Fruit fly (Drosophila melanogaster) whole organism, embryonic: ENCODE results near the gene Acat2.

ENCODE experiments used
- Awh ChIP-seq: fragments of 200-800 bp; sonication (Bioruptor generic); IDR thresholded peaks from 2 replicates; pipeline ENCODE4, ENCODE4 v1.3.6; 2022; ENCODE audit warnings: missing biosample characterization, missing genetic modification characterization
- B-H1 ChIP-seq: fragments of 200-800 bp; sonication (Bioruptor generic); IDR thresholded peaks from 3 replicates; pipeline ENCODE4 v1.3.6; 2022; ENCODE audit warnings: missing biosample characterization, missing genetic modification characterization
- Bgb ChIP-seq: fragments of 200-800 bp; sonication (Bioruptor generic); IDR thresholded peaks from 2 replicates; pipeline ENCODE4 v1.3.6; 2022; ENCODE audit warnings: missing biosample characterization, missing genetic modification characterization; ENCODE audit not compliant: partially characterized antibody
- CG10366 ChIP-seq: fragments of 200-800 bp; sonication (Bioruptor generic); IDR thresholded peaks from 2 replicates; pipeline ENCODE4 v1.3.6; 2022; ENCODE audit warnings: missing biosample characterization, missing genetic modification characterization
- CG10565 ChIP-seq: fragments of 200-800 bp; sonication (Bioruptor generic); optimal IDR thresholded peaks from 3 replicates; lab custom pipeline; 2016; ENCODE audit warnings: missing biosample characterization, mild to moderate bottlenecking, missing genetic modification characterization
- CG11504 ChIP-seq: fragments of 200-800 bp; sonication (Bioruptor generic); optimal IDR thresholded peaks from 3 replicates; lab custom pipeline; 2019; ENCODE audit warnings: missing biosample characterization, mild to moderate bottlenecking, missing genetic modification characterization, moderate library complexity
- CG12391 ChIP-seq: fragments of 200-800 bp; sonication (Bioruptor generic); optimal IDR thresholded peaks from 3 replicates; lab custom pipeline; 2018; ENCODE audit warnings: missing biosample characterization, mild to moderate bottlenecking, missing genetic modification characterization, moderate library complexity
- CG15073 ChIP-seq: fragments of 200-800 bp; sonication (Bioruptor generic); optimal IDR thresholded peaks from 2 replicates; lab custom pipeline; 2016; ENCODE audit warnings: missing biosample characterization, missing genetic modification characterization
- CG15269 ChIP-seq: fragments of 200-800 bp; sonication (Bioruptor generic); optimal IDR thresholded peaks from 2 replicates; lab custom pipeline; 2018; ENCODE audit warnings: missing biosample characterization, mild to moderate bottlenecking, missing genetic modification characterization, moderate library complexity
- CG2116 ChIP-seq: fragments of 200-800 bp; sonication (Bioruptor generic); optimal IDR thresholded peaks from 3 replicates; lab custom pipeline; 2018; ENCODE audit warnings: missing biosample characterization, mild to moderate bottlenecking, missing genetic modification characterization
- CG34376 ChIP-seq: fragments of 200-800 bp; sonication (Bioruptor generic); optimal IDR thresholded peaks from 2 replicates; lab custom pipeline; 2018; ENCODE audit warnings: missing biosample characterization, mild to moderate bottlenecking, missing genetic modification characterization
- CG6765 ChIP-seq: fragments of 200-800 bp; sonication (Bioruptor generic); optimal IDR thresholded peaks from 3 replicates; lab custom pipeline; 2017; ENCODE audit warnings: missing biosample characterization, mild to moderate bottlenecking, missing genetic modification characterization
- CG7357 ChIP-seq: fragments of 200-800 bp; sonication (Bioruptor generic); IDR thresholded peaks from 3 replicates; pipeline ENCODE4 v1.3.6; 2022; ENCODE audit warnings: missing biosample characterization, missing genetic modification characterization
- CG7987 ChIP-seq: fragments of 200-800 bp; sonication (Bioruptor generic); optimal IDR thresholded peaks from 2 replicates; lab custom pipeline; 2018; ENCODE audit warnings: missing biosample characterization, mild to moderate bottlenecking, missing genetic modification characterization, moderate library complexity
- CG8924 ChIP-seq: fragments of 200-800 bp; optimal IDR thresholded peaks from 3 replicates; lab custom pipeline; 2019; ENCODE audit warnings: missing biosample characterization, mild to moderate bottlenecking, missing genetic modification characterization, moderate library complexity
- GATAe ChIP-seq: fragments of 200-800 bp; sonication (Bioruptor generic); conservative IDR thresholded peaks from 2 replicates; pipeline ENCODE4 v1.3.6; 2022; ENCODE audit warnings: missing biosample characterization, missing genetic modification characterization
- HLHmδ ChIP-seq: fragments of 200-800 bp; sonication (Bioruptor generic); optimal IDR thresholded peaks from 2 replicates; lab custom pipeline; 2018; ENCODE audit warnings: missing biosample characterization, mild to moderate bottlenecking, missing genetic modification characterization, moderate library complexity
- Hmx ChIP-seq: fragments of 200-800 bp; sonication (Bioruptor generic); optimal IDR thresholded peaks from 2 replicates; lab custom pipeline; 2016; ENCODE audit warnings: missing biosample characterization, missing genetic modification characterization
- Jarid2 ChIP-seq: fragments of 200-800 bp; sonication (Bioruptor generic); optimal IDR thresholded peaks from 3 replicates; lab custom pipeline; 2017; ENCODE audit warnings: mild to moderate bottlenecking, missing biosample characterization, missing genetic modification reagents, missing genetic modification characterization
- Med ChIP-seq: fragments of 200-800 bp; sonication (Bioruptor generic); peaks from one replicate; lab custom pipeline; 2016; ENCODE audit warnings: missing biosample characterization, missing genetic modification characterization, mild to moderate bottlenecking, inconsistent platforms, moderate library complexity
- NC2α ChIP-seq: fragments of 200-800 bp; sonication (Bioruptor generic); optimal IDR thresholded peaks from 2 replicates; lab custom pipeline; 2016; ENCODE audit warnings: missing biosample characterization, missing genetic modification characterization
- NFAT ChIP-seq: fragments of 200-800 bp; sonication (Bioruptor generic); IDR thresholded peaks from 2 replicates; pipeline ENCODE4 v1.3.6; 2022; ENCODE audit warnings: missing biosample characterization, missing genetic modification characterization
- Sry-β ChIP-seq: fragments of 200-800 bp; sonication (Bioruptor generic); optimal IDR thresholded peaks from 2 replicates; lab custom pipeline; 2018; ENCODE audit warnings: missing biosample characterization, mild to moderate bottlenecking, missing genetic modification characterization, moderate library complexity
- Sry-δ ChIP-seq: fragments of 200-800 bp; sonication (Bioruptor generic); optimal IDR thresholded peaks from 2 replicates; lab custom pipeline; 2016; ENCODE audit warnings: missing biosample characterization, missing genetic modification characterization
- YL-1 ChIP-seq: fragments of 200-800 bp; sonication (Bioruptor generic); optimal IDR thresholded peaks from 3 replicates; lab custom pipeline; 2017; ENCODE audit warnings: missing biosample characterization, mild to moderate bottlenecking, missing genetic modification characterization
- abd-A ChIP-seq: fragments of 200-800 bp; sonication (Bioruptor generic); optimal IDR thresholded peaks from 3 replicates; lab custom pipeline; 2019; ENCODE audit warnings: missing biosample characterization, mild to moderate bottlenecking, missing genetic modification characterization, moderate library complexity
- ac ChIP-seq: fragments of 200-800 bp; sonication (Bioruptor generic); optimal IDR thresholded peaks from 3 replicates; lab custom pipeline; 2017; ENCODE audit warnings: missing biosample characterization, mild to moderate bottlenecking, missing genetic modification characterization
- br ChIP-seq: fragments of >200 bp; optimal IDR thresholded peaks from 2 replicates; lab custom pipeline; 2017
- cad ChIP-seq: fragments of >200 bp; optimal IDR thresholded peaks from 2 replicates; lab custom pipeline; 2017; ENCODE audit warnings: missing biosample characterization, missing genetic modification characterization
- croc ChIP-seq: fragments of 200-800 bp; sonication (Bioruptor generic); conservative IDR thresholded peaks from 3 replicates; pipeline ENCODE4 v1.3.6; 2022; ENCODE audit warnings: missing biosample characterization, missing genetic modification characterization
- dan ChIP-seq: fragments of 200-800 bp; sonication (Bioruptor generic); IDR thresholded peaks from 2 replicates; pipeline ENCODE4 v1.3.6; 2022; ENCODE audit warnings: missing biosample characterization, missing genetic modification characterization
- dati ChIP-seq: fragments of 200-800 bp; sonication (Bioruptor generic); IDR thresholded peaks from 2 replicates; pipeline ENCODE4 v1.3.6; 2022; ENCODE audit warnings: missing biosample characterization, missing genetic modification characterization
- en ChIP-seq: fragments of 200-800 bp; sonication (Bioruptor generic); optimal IDR thresholded peaks from 2 replicates; lab custom pipeline; 2016; ENCODE audit warnings: missing biosample characterization, missing genetic modification characterization
- fd96Cb ChIP-seq: fragments of 200-800 bp; sonication (Bioruptor generic); optimal IDR thresholded peaks from 2 replicates; lab custom pipeline; 2018; ENCODE audit warnings: missing biosample characterization, mild to moderate bottlenecking, missing genetic modification characterization, moderate library complexity
- gro ChIP-seq: fragments of 200-800 bp; sonication (Bioruptor generic); optimal IDR thresholded peaks from 2 replicates; lab custom pipeline; 2016; ENCODE audit warnings: missing biosample characterization, missing genetic modification characterization
- gsb-n ChIP-seq: fragments of 200-800 bp; sonication (Bioruptor generic); optimal IDR thresholded peaks from 3 replicates; lab custom pipeline; 2018; ENCODE audit warnings: missing biosample characterization, mild to moderate bottlenecking, missing genetic modification characterization
- mirr ChIP-seq: fragments of 200-800 bp; sonication (Bioruptor generic); optimal IDR thresholded peaks from 3 replicates; lab custom pipeline; 2018; ENCODE audit warnings: missing biosample characterization, mild to moderate bottlenecking, missing genetic modification characterization
- mld ChIP-seq: fragments of 200-800 bp; sonication (Bioruptor generic); IDR thresholded peaks from 3 replicates; pipeline ENCODE4 v1.3.6; 2022; ENCODE audit warnings: missing biosample characterization, missing genetic modification characterization; ENCODE audit not compliant: partially characterized antibody
- nom ChIP-seq: fragments of 200-800 bp; sonication (Bioruptor generic); optimal IDR thresholded peaks from 2 replicates; lab custom pipeline; 2017; ENCODE audit warnings: missing biosample characterization, missing genetic modification characterization, mild to moderate bottlenecking, moderate library complexity, missing genetic modification reagents
- oc ChIP-seq: fragments of 200-800 bp; sonication (Bioruptor generic); optimal IDR thresholded peaks from 2 replicates; lab custom pipeline; 2018; ENCODE audit warnings: missing biosample characterization, mild to moderate bottlenecking, missing genetic modification characterization, moderate library complexity
- odd ChIP-seq: fragments of 200-800 bp; sonication (Bioruptor generic); optimal IDR thresholded peaks from 2 replicates; lab custom pipeline; 2017; ENCODE audit warnings: missing biosample characterization, mild to moderate bottlenecking, missing genetic modification characterization
- pho ChIP-seq: fragments of 200-800 bp; sonication (Bioruptor generic); optimal IDR thresholded peaks from 2 replicates; lab custom pipeline; 2016; ENCODE audit warnings: missing biosample characterization, missing genetic modification characterization
- phol ChIP-seq: fragments of 200-800 bp; sonication (Bioruptor generic); optimal IDR thresholded peaks from 3 replicates; lab custom pipeline; 2018; ENCODE audit warnings: missing biosample characterization, mild to moderate bottlenecking, missing genetic modification characterization, moderate library complexity
- pum ChIP-seq: fragments of 200-800 bp; sonication (Bioruptor generic); optimal IDR thresholded peaks from 2 replicates; lab custom pipeline; 2016; ENCODE audit warnings: missing biosample characterization, missing genetic modification characterization
- ranshi ChIP-seq: fragments of 200-800 bp; sonication (Bioruptor generic); IDR thresholded peaks from 2 replicates; pipeline ENCODE4 v1.3.6; 2022; ENCODE audit warnings: missing biosample characterization, missing genetic modification characterization
- rib ChIP-seq: fragments of 200-800 bp; sonication (Bioruptor generic); IDR thresholded peaks from 2 replicates; pipeline ENCODE4 v1.3.6; 2022; ENCODE audit warnings: missing biosample characterization, missing genetic modification characterization
- ro ChIP-seq: fragments of 200-800 bp; sonication (Bioruptor generic); IDR thresholded peaks from 2 replicates; pipeline ENCODE4 v1.3.6; 2022; ENCODE audit warnings: missing biosample characterization, missing genetic modification characterization
- schlank ChIP-seq: fragments of 200-800 bp; sonication (Bioruptor generic); optimal IDR thresholded peaks from 2 replicates; lab custom pipeline; 2018; ENCODE audit warnings: missing biosample characterization, mild to moderate bottlenecking, missing genetic modification characterization
- vnd ChIP-seq: fragments of 200-800 bp; sonication (Bioruptor generic); IDR thresholded peaks from 3 replicates; pipeline ENCODE4 v1.3.6; 2022; ENCODE audit warnings: missing biosample characterization, missing genetic modification characterization; ENCODE audit not compliant: partially characterized antibody
- z ChIP-seq: fragments of 200-800 bp; sonication (Bioruptor generic); IDR thresholded peaks from 3 replicates; pipeline ENCODE4 v1.3.6; 2022; ENCODE audit warnings: missing biosample characterization, missing genetic modification characterization
- zf30C ChIP-seq: fragments of 200-800 bp; sonication (Bioruptor generic); optimal IDR thresholded peaks from 3 replicates; lab custom pipeline; 2018; ENCODE audit warnings: missing biosample characterization, mild to moderate bottlenecking, missing genetic modification characterization

The Acat2 gene

DNA sequence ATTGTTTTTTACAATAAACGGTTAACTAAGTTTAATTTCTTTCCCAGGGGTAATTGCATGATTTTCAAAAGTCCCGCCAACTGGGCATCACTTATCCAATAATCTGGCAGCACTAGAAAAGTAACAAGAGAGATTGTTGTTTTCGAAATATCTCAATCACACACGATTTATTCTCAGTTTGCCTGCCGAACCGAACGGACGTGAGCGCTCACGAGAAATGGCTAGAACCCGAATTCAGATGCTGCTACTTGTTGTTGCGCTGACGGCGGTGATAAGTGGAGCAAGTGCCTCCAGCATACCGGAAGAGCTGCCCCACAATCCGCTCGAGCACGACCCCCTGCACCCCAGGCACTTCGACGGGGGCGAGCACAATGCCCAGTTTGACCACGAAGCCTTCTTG lies 4.2 kb upstream of the Acat2 start, which contains the start of gene scf (continued):
- TF ChIP-seq CG15269: no peak
- no peak for TF ChIP-seq mld (GFP tag; lab: Robert Waterston, UW)
- no peak for TF ChIP-seq fd96Cb (tag; lab: Kevin White, UChicago)
- peak; percentile 38 for TF ChIP-seq nom (GFP tag; lab: Kevin White, UChicago)
- no peak for TF ChIP-seq pho (GFP tag; lab: Kevin White, UChicago)
- TF ChIP-seq CG8924 (tag; lab: Kevin White, UChicago): peak; percentile 15
- TF ChIP-seq Awh (GFP tag; lab: Robert Waterston, UW): 0 out of 2 replicates have a peak, but pooled peaks have one; percentile 30
- peak; percentile 80 for TF ChIP-seq Jarid2 (GFP tag; lab: Kevin White, UChicago)
- TF ChIP-seq NC2α (GFP tag; lab: Kevin White, UChicago): no peak
- peak; percentile 31 for TF ChIP-seq mirr (GFP tag; lab: Kevin White, UChicago)
- TF ChIP-seq CG7357 (GFP tag; lab: Robert Waterston, UW): peak; percentile 53; the same call in 2 of the 3 replicates
- TF ChIP-seq dati (GFP tag; lab: Robert Waterston, UW): no peak
- TF ChIP-seq en (GFP tag; lab: Kevin White, UChicago): no peak
- peak; percentile 88 for TF ChIP-seq Sry-β
- TF ChIP-seq B-H1 (GFP tag; lab: Robert Waterston, UW): no peak; the same call in 2 of the 3 replicates
- TF ChIP-seq CG10366 (GFP tag; lab: Robert Waterston, UW): no peak
- peak; percentile 44 for TF ChIP-seq Sry-δ (GFP tag; lab: Kevin White, UChicago)
- peak; percentile 73 for TF ChIP-seq Med (GFP tag; lab: Kevin White, UChicago)
- TF ChIP-seq ac: no peak
- TF ChIP-seq oc (tag; lab: Kevin White, UChicago): no peak
- TF ChIP-seq odd (GFP tag; lab: Kevin White, UChicago): no peak
- peak; percentile 49 for TF ChIP-seq Bgb (GFP tag; lab: Robert Waterston, UW)
- TF ChIP-seq ranshi (GFP tag; lab: Robert Waterston, UW): peak; percentile 37; the same call in 1 of the 2 replicates
- TF ChIP-seq CG6765 (GFP tag; lab: Kevin White, UChicago): no peak
- no peak for TF ChIP-seq CG15073
- TF ChIP-seq rib: 0 out of 2 replicates have a peak, but pooled peaks have one; percentile 13
- TF ChIP-seq HLHmδ: peak; percentile 35
- no peak for TF ChIP-seq croc (GFP tag; lab: Robert Waterston, UW)
- TF ChIP-seq cad (GFP tag; lab: Kevin White, UChicago): no peak
- TF ChIP-seq Hmx: no peak
- TF ChIP-seq GATAe: no peak
- TF ChIP-seq abd-A (tag; lab: Kevin White, UChicago): no peak
- peak; percentile 4 for TF ChIP-seq phol
- TF ChIP-seq CG7987 (GFP tag; lab: Kevin White, UChicago): peak; percentile 21
- TF ChIP-seq NFAT (GFP tag; lab: Robert Waterston, UW): no peak
- no peak for TF ChIP-seq CG12391 (tag; lab: Kevin White, UChicago)
- TF ChIP-seq CG11504 (tag; lab: Kevin White, UChicago): no peak
- peak; percentile 35 for TF ChIP-seq CG2116
- peak; percentile 57; the same call in 1 of the 3 replicates for TF ChIP-seq z
- peak; percentile 40; the same call in 1 of the 2 replicates for TF ChIP-seq ro (GFP tag; lab: Robert Waterston, UW)
- no peak for TF ChIP-seq CG10565 (GFP tag; lab: Kevin White, UChicago)
- TF ChIP-seq gsb-n (tag; lab: Kevin White, UChicago): no peak
- peak; percentile 44; the same call in 1 of the 3 replicates for TF ChIP-seq vnd (GFP tag; lab: Robert Waterston, UW)
- no peak for TF ChIP-seq dan (GFP tag; lab: Robert Waterston, UW)
- no peak for TF ChIP-seq br
- TF ChIP-seq YL-1: peak; percentile 39
- TF ChIP-seq schlank (tag; lab: Kevin White, UChicago): no peak
- no peak for TF ChIP-seq pum
- peak; percentile 55 for TF ChIP-seq CG34376
- TF ChIP-seq zf30C (GFP tag; lab: Kevin White, UChicago): no peak
- peak; percentile 60 for TF ChIP-seq gro (GFP tag; lab: Kevin White, UChicago)
